Fruit fly (Drosophila melanogaster): ENCODE results near the gene Edem1.

The Edem1 gene

DNA sequence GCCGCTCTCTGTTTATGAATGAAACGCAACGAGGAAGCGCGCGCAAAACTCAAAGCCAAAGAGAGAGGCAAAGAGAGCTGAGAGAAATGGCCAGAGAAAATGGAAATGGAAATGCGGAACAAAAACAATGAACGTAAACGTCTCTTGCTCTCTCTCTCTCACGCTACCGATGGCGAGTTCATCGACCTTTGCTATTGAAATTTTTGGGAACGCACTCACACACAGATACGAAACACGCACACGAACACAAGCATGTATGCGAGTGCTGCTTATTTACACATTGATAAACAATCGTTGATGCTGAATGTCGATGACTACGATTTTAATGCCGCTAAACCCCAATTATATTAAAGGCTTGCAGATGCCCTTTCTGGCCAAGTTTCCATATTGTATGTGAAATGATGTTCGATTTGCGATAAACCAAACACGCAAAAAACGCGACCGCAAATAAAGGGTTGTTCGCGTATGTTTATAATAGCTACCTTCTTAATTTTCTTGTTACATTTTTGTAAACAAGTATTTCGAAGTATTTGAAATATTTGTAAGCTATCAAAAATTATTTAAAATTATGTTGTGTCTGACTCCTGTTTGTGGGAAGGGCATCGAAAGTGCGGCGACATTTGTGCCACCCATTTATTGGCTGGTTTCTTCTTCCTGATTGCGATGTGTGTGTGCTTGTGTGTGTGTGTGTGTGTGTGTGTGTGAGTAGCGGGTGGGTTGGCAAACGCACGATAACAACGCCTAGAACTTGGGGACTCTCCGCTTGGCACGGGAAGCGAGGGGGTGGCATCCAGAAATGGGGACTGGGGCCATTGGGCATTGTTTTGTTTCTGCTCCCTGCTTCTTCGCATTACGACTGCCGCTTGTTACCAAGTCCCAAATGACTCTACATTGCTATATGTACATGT is 35.0 kb upstream of the Edem1 start (continued):
- no peak for TF ChIP-seq BEAF-32 (GFP tag; optimal IDR thresholded peaks at IDR 0.05)
- peak; percentile 56 for TF ChIP-seq schlank (tag; optimal IDR thresholded peaks at IDR 0.05)
- no peak for TF ChIP-seq sim (GFP tag; IDR thresholded peaks at IDR 0.05)
- TF ChIP-seq stc (GFP tag; IDR thresholded peaks at IDR 0.05) = peak; percentile 37; the same call in 1 of the 2 replicates
- TF ChIP-seq hb (GFP tag; IDR thresholded peaks at IDR 0.05; ENCODE audit: partially characterized antibody) = no peak
- no peak for TF ChIP-seq ken (GFP tag; IDR thresholded peaks at IDR 0.05)
- TF ChIP-seq CG16779 (GFP tag; IDR thresholded peaks at IDR 0.05) = no peak
- peak; percentile 74 for TF ChIP-seq CG18599 (GFP tag; optimal IDR thresholded peaks at IDR 0.05)
- no peak for TF ChIP-seq CG8290 (GFP tag; optimal IDR thresholded peaks at IDR 0.05)
- no peak for TF ChIP-seq CG8290 (tag; optimal IDR thresholded peaks at IDR 0.05)
- TF ChIP-seq shn (GFP tag; optimal IDR thresholded peaks at IDR 0.05) = peak; percentile 71
- no peak for TF ChIP-seq p53 (GFP tag; optimal IDR thresholded peaks at IDR 0.05)
- TF ChIP-seq az2 (GFP tag; optimal IDR thresholded peaks at IDR 0.05) = peak; percentile 60
- TF ChIP-seq Ets65A (GFP tag) = peak; percentile 93
- TF ChIP-seq slp2 (GFP tag; optimal IDR thresholded peaks at IDR 0.05) = peak; percentile 77
- peak; percentile 46 for TF ChIP-seq Antp (GFP tag; optimal IDR thresholded peaks at IDR 0.05)
- peak; percentile 68 for TF ChIP-seq Xbp1 (GFP tag; optimal IDR thresholded peaks at IDR 0.05)
- no peak for TF ChIP-seq hbn (GFP tag; IDR thresholded peaks at IDR 0.05; ENCODE audit: partially characterized antibody)
- peak; percentile 74 for TF ChIP-seq Blimp-1 (GFP tag; optimal IDR thresholded peaks at IDR 0.05)
- TF ChIP-seq ase (GFP tag; IDR thresholded peaks at IDR 0.05) = peak; percentile 14; the same call in 1 of the 3 replicates
- peak; percentile 63 for TF ChIP-seq CG10274 (GFP tag; optimal IDR thresholded peaks at IDR 0.05)
- no peak for TF ChIP-seq Doc2 (GFP tag; IDR thresholded peaks at IDR 0.05)
- 0 out of 2 replicates have a peak, but pooled peaks have one; percentile 29 for TF ChIP-seq danr (GFP tag; IDR thresholded peaks at IDR 0.05)
- TF ChIP-seq wek (GFP tag; optimal IDR thresholded peaks at IDR 0.05) = no peak
- peak; percentile 36 for TF ChIP-seq Mad (GFP tag; optimal IDR thresholded peaks at IDR 0.05)
- TF ChIP-seq Oli (tag; optimal IDR thresholded peaks at IDR 0.05) = peak; percentile 85
- TF ChIP-seq hkb (optimal IDR thresholded peaks at IDR 0.05) = no peak
- TF ChIP-seq hkb (GFP tag; IDR thresholded peaks at IDR 0.05) = peak; percentile 61
- TF ChIP-seq CG18764 (GFP tag; optimal IDR thresholded peaks at IDR 0.05) = peak; percentile 9
- no peak for TF ChIP-seq amos (GFP tag; IDR thresholded peaks at IDR 0.05; ENCODE audit: partially characterized antibody)
- no peak for TF ChIP-seq repo (GFP tag; optimal IDR thresholded peaks at IDR 0.05)
- no peak for TF ChIP-seq ro (GFP tag; IDR thresholded peaks at IDR 0.05)
- peak; percentile 52 for TF ChIP-seq zfh2 (GFP tag; optimal IDR thresholded peaks at IDR 0.05)
- no peak for TF ChIP-seq bigmax (GFP tag; optimal IDR thresholded peaks at IDR 0.05)
- TF ChIP-seq cwo (GFP tag; optimal IDR thresholded peaks at IDR 0.05) = peak; percentile 50
- TF ChIP-seq slbo (GFP tag; IDR thresholded peaks at IDR 0.05) = peak; percentile 64
- no peak; the same call in 1 of the 2 replicates for TF ChIP-seq CG14014 (GFP tag; IDR thresholded peaks at IDR 0.05)
- TF ChIP-seq H2.0 (GFP tag; IDR thresholded peaks at IDR 0.05) = peak; percentile 7; the same call in 1 of the 2 replicates
- peak; percentile 88 for TF ChIP-seq CG10979 (tag; optimal IDR thresholded peaks at IDR 0.05)
- TF ChIP-seq CG17328 (GFP tag; IDR thresholded peaks at IDR 0.05) = peak; percentile 40; the same call in 1 of the 2 replicates
- 0 out of 3 replicates have a peak, but pooled peaks have one; percentile 26 for TF ChIP-seq ci (GFP tag; IDR thresholded peaks at IDR 0.05)
- TF ChIP-seq Doc3 (GFP tag; IDR thresholded peaks at IDR 0.05; ENCODE audit: partially characterized antibody) = no peak
- peak; percentile 71 for TF ChIP-seq Usf (GFP tag; optimal IDR thresholded peaks at IDR 0.05)
- peak; percentile 61 for TF ChIP-seq CG4424 (GFP tag; optimal IDR thresholded peaks at IDR 0.05)
- peak; percentile 42 for TF ChIP-seq CG3847 (GFP tag; IDR thresholded peaks at IDR 0.05)
- TF ChIP-seq gsb (GFP tag; IDR thresholded peaks at IDR 0.05) = no peak
- peak; percentile 5 for TF ChIP-seq exex (tag; optimal IDR thresholded peaks at IDR 0.05)
- TF ChIP-seq Rfx (GFP tag; IDR thresholded peaks at IDR 0.05) = peak; percentile 40; the same call in 1 of the 2 replicates
- no peak for TF ChIP-seq CG2129 (GFP tag; IDR thresholded peaks at IDR 0.05; ENCODE audit: partially characterized antibody)
